Worm (Caenorhabditis elegans) whole organism, early embryonic: ENCODE results near the gene W06A7.4.
"Not testable (repeated sequence)": the region's sequence is repeated elsewhere in the genome, so short reads cannot be mapped to it uniquely, and the experiment has no call there.

Experiments
- ceh-13 ChIP-seq: fragments of 200-800 bp; sonication (Bioruptor generic); optimal IDR thresholded peaks from 2 replicates; lab custom pipeline; 2018; ENCODE audit warnings: mild to moderate bottlenecking, missing genetic modification characterization, missing compliant biosample characterization
- ceh-36 ChIP-seq: sonication (generic microtip); optimal IDR thresholded peaks from 2 replicates; lab custom pipeline; 2016; ENCODE audit warnings: missing genetic modification characterization, inconsistent platforms, missing compliant biosample characterization
- ets-7 ChIP-seq: sonication (generic microtip); optimal IDR thresholded peaks from 2 replicates; lab custom pipeline; 2016; ENCODE audit warnings: missing genotype, missing genetic modification characterization, missing compliant biosample characterization
- hmbx-1 ChIP-seq: sonication (generic microtip); optimal IDR thresholded peaks from 2 replicates; lab custom pipeline; 2016; ENCODE audit warnings: mild to moderate bottlenecking, missing genetic modification characterization, missing compliant biosample characterization
- pes-1 ChIP-seq: fragments of 200-800 bp; sonication (Bioruptor generic); IDR thresholded peaks from 2 replicates; pipeline ENCODE4 v1.3.6; 2022; ENCODE audit warnings: missing genetic modification reagents, missing genetic modification characterization, missing compliant biosample characterization
- sea-1 ChIP-seq: fragments of 200-800 bp; sonication (Bioruptor generic); conservative IDR thresholded peaks from 2 replicates; pipeline ENCODE4 v1.3.6; 2022; ENCODE audit warnings: missing genetic modification characterization, missing compliant biosample characterization
- tbx-37 ChIP-seq: fragments of 200-800 bp; sonication (Bioruptor generic); conservative IDR thresholded peaks from 2 replicates; pipeline ENCODE4 v1.3.6; 2022; ENCODE audit warnings: missing genetic modification reagents, missing genetic modification characterization, missing compliant biosample characterization

The W06A7.4 gene

DNA sequence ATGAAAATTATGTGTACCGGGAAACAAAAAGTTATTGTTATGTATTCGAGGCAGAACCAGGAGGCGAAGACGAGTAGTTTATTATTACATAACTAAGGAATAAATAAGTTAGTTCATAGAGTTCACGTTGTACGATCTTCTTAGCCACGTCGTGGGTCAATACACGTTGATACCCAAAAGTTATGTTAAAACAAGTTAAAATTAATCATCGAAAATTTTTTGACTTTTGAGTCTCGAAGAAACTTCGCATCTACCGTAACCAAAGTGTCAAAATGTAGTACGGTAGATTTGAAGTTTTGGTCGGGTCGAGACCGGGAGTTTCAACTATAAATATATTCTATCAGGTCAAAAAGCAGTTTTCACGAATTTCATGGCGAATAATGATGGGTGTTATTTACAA, 52.5 kb downstream of the W06A7.4 start, which contains the start of gene ZC412.10:
Gene ZC412.10, minus strand, starts transcription at position 101 of the 400 bp plus-strand sequence.
- TF ChIP-seq ceh-36; hmbx-1 (tag; lab: Kevin White, UChicago); tbx-37 (GFP tag; lab: Robert Waterston, UW): not testable (repeated sequence)

DNA sequence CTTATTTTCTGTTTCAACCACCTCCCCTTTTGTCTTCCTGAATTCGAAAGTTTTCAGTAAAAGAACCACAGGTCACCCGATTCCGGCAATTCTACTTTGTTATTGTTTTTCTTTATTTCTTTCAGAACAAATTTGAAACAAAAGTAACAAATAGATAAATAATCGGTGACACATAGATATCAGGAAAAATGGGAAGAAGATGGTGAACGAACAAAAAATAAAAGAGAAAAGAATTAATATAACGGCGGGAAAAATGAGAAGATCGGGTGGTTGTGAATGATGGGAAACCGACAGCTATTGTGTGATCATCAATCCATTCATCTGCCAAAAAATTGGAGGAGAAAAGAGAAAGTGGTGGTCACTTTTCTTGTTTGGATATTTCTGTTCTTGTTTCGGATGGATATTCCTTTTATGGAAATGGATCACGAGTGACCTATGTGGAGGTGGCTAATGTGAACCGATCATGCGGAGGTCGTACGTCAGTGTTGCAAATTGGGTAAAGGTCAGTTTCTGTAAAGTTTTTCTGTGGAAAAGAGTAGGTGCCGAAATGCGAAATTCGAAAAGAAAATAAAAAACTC, 53.1 kb downstream of the W06A7.4 start:
- TF ChIP-seq tbx-37 (GFP tag; lab: Robert Waterston, UW): no peak
- no peak for TF ChIP-seq pes-1 (GFP tag; lab: Robert Waterston, UW)
- TF ChIP-seq ets-7 (tag; lab: Kevin White, UChicago): no peak
- TF ChIP-seq sea-1 (GFP tag; lab: Robert Waterston, UW): no peak
- TF ChIP-seq ceh-13 (GFP tag; lab: Kevin White, UChicago): no peak
